Worm (Caenorhabditis elegans): ENCODE data around the gene F45E4.6.

The F45E4.6 gene

ce11 chrIV:7632535-7632934 is at the start of gene F45E4.6:
TSS of gene F45E4.6 (minus strand) at chrIV:7632548.
- TF ChIP-seq jun-1 (tag; optimal IDR thresholded peaks at IDR 0.05) (no peak), pqm-1 (tag; optimal IDR thresholded peaks at IDR 0.05) (no peak), mdl-1 (tag; optimal IDR thresholded peaks at IDR 0.05) (no peak), hlh-4 (tag; optimal IDR thresholded peaks at IDR 0.05) (no peak), nhr-20 (tag; optimal IDR thresholded peaks at IDR 0.05) (peak; percentile 53), ztf-11 (tag; optimal IDR thresholded peaks at IDR 0.05) (no peak), pag-3 (tag; optimal IDR thresholded peaks at IDR 0.05; ENCODE audit: borderline replicate concordance, insufficient read depth) (no peak), unc-30 (tag; optimal IDR thresholded peaks at IDR 0.05) (no peak), aha-1 (tag; optimal IDR thresholded peaks at IDR 0.05) (no peak), alr-1 (tag; optimal IDR thresholded peaks at IDR 0.05; ENCODE audit: borderline replicate concordance) (no peak), mef-2 (tag; optimal IDR thresholded peaks at IDR 0.05) (no peak), elt-2 (tag; optimal IDR thresholded peaks at IDR 0.05) (no peak), C04F5.9 (tag; optimal IDR thresholded peaks at IDR 0.05) (no peak), C16A3.4 (tag; optimal IDR thresholded peaks at IDR 0.05) (no peak), mep-1 (tag; optimal IDR thresholded peaks at IDR 0.05) (peak; percentile 68), mab-9 (GFP tag; IDR thresholded peaks at IDR 0.05) (no peak), blmp-1 (tag; optimal IDR thresholded peaks at IDR 0.05) (no peak), efl-1 (optimal IDR thresholded peaks at IDR 0.05) (peak; percentile 93 to 94), efl-1 (GFP tag; optimal IDR thresholded peaks at IDR 0.05 in 1 of 2) (peak; percentile 94 to 99), ceh-8 (GFP tag; optimal IDR thresholded peaks at IDR 0.05) (no peak), ceh-82 (tag; optimal IDR thresholded peaks at IDR 0.05) (peak in 2 of 3 experiments; percentile 34 to 45), unc-130 (tag; optimal IDR thresholded peaks at IDR 0.05) (no peak), lsy-2 (tag; optimal IDR thresholded peaks at IDR 0.05) (peak; percentile 60 to 72), nhr-11 (tag; optimal IDR thresholded peaks at IDR 0.05) (no peak), irx-1 (tag; optimal IDR thresholded peaks at IDR 0.05) (peak; percentile 36), lin-14 (GFP tag; optimal IDR thresholded peaks at IDR 0.05) (peak; percentile 43), lin-15B (tag; optimal IDR thresholded peaks at IDR 0.05) (peak; percentile 13), isw-1 (GFP tag; IDR thresholded peaks at IDR 0.05) (no peak), nhr-76 (tag; optimal IDR thresholded peaks at IDR 0.05) (no peak), ces-1 (GFP tag; optimal IDR thresholded peaks at IDR 0.05) (no peak), fos-1 (tag; optimal IDR thresholded peaks at IDR 0.05) (no peak), unc-86 (tag; optimal IDR thresholded peaks at IDR 0.05) (peak; percentile 22), ceh-90 (tag; optimal IDR thresholded peaks at IDR 0.05) (no peak), sox-4 (tag; optimal IDR thresholded peaks at IDR 0.05) (no peak), sup-37 (GFP tag; optimal IDR thresholded peaks at IDR 0.05) (no peak), unc-98 (GFP tag; IDR thresholded peaks at IDR 0.05) (no peak), hlh-17 (GFP tag; optimal IDR thresholded peaks at IDR 0.05; ENCODE audit: borderline replicate concordance) (no peak), lin-13 (GFP tag; optimal IDR thresholded peaks at IDR 0.05) (no peak), C34B4.2 (tag; optimal IDR thresholded peaks at IDR 0.05) (no peak), ama-1 (optimal IDR thresholded peaks at IDR 0.05) (no peak), zag-1 (tag; optimal IDR thresholded peaks at IDR 0.05) (no peak), nhr-47 (tag; optimal IDR thresholded peaks at IDR 0.05) (peak; percentile 59), fkh-4 (tag; optimal IDR thresholded peaks at IDR 0.05; ENCODE audit: borderline replicate concordance) (no peak), tlp-1 (tag; optimal IDR thresholded peaks at IDR 0.05) (no peak), swsn-7 (tag; optimal IDR thresholded peaks at IDR 0.05) (peak; percentile 54), aly-2 (tag; optimal IDR thresholded peaks at IDR 0.05) (no peak), zip-4 (GFP tag; optimal IDR thresholded peaks at IDR 0.05) (no peak), pax-3 (tag; optimal IDR thresholded peaks at IDR 0.05) (no peak), F16B12.6 (tag; optimal IDR thresholded peaks at IDR 0.05) (peak; percentile 86), unc-62 (GFP tag; optimal IDR thresholded peaks at IDR 0.05) (no peak), grh-1 (GFP tag; IDR thresholded peaks at IDR 0.05) (no peak), ceh-88 (GFP tag; IDR thresholded peaks at IDR 0.05) (no peak), nhr-12 (tag; optimal IDR thresholded peaks at IDR 0.05) (no peak), lin-35 (GFP tag; optimal IDR thresholded peaks at IDR 0.05) (peak; percentile 92 to 95), fkh-8 (tag; optimal IDR thresholded peaks at IDR 0.05) (peak; percentile 35)
